Worm (Caenorhabditis elegans) whole organism, young adult: ENCODE measurements around the gene fmil-1.

Experiments
- B0035.1 ChIP-seq: sonication (generic microtip); optimal IDR thresholded peaks from 2 replicates; lab custom pipeline; 2016; ENCODE audit warnings: missing genetic modification characterization, mild to moderate bottlenecking, missing compliant biosample characterization, missing genotype, missing genetic modification reagents
- B0261.1 ChIP-seq: sonication (generic microtip); optimal IDR thresholded peaks from 2 replicates; lab custom pipeline; 2016; ENCODE audit warnings: mild to moderate bottlenecking, missing genetic modification characterization, moderate library complexity, missing compliant biosample characterization
- D2030.7 ChIP-seq: fragments of 200-800 bp; sonication (Bioruptor generic); IDR thresholded peaks from 2 replicates; pipeline ENCODE4 v1.3.6; 2022; ENCODE audit warnings: missing genetic modification reagents, missing genetic modification characterization, missing compliant biosample characterization
- F49E8.2 ChIP-seq: sonication (generic microtip); optimal IDR thresholded peaks from 3 replicates; lab custom pipeline; 2017; ENCODE audit warnings: missing genetic modification characterization, mild to moderate bottlenecking, missing compliant biosample characterization, antibody characterized with exemption, moderate library complexity; ENCODE audit not compliant: insufficient read depth
- F57A8.1 ChIP-seq: fragments of 200-800 bp; sonication (Bioruptor generic); optimal IDR thresholded peaks from 2 replicates; lab custom pipeline; 2018; ENCODE audit warnings: mild to moderate bottlenecking, missing genetic modification characterization, moderate library complexity, missing compliant biosample characterization
- Y53G8AR.9 ChIP-seq: fragments of 200-800 bp; sonication (Bioruptor generic); conservative IDR thresholded peaks from 2 replicates; pipeline ENCODE4 v1.3.6; 2022; ENCODE audit warnings: missing genetic modification reagents, missing genetic modification characterization, missing compliant biosample characterization
- Y95B8A.8 ChIP-seq: fragments of 200-800 bp; sonication (Bioruptor generic); IDR thresholded peaks from 2 replicates; pipeline ENCODE4 v1.3.6; 2022; ENCODE audit warnings: missing genetic modification reagents, missing genetic modification characterization, missing compliant biosample characterization
- akir-1 ChIP-seq: fragments of 200-800 bp; sonication (Bioruptor generic); optimal IDR thresholded peaks from 2 replicates; lab custom pipeline; 2018; ENCODE audit warnings: mild to moderate bottlenecking, missing genetic modification characterization, moderate library complexity, missing compliant biosample characterization
- attf-5 ChIP-seq: fragments of 200-800 bp; sonication (Bioruptor generic); optimal IDR thresholded peaks from 2 replicates; lab custom pipeline; 2018; ENCODE audit warnings: mild to moderate bottlenecking, missing genetic modification characterization, missing compliant biosample characterization
- ceh-91 ChIP-seq: fragments of 200-800 bp; sonication (Bioruptor generic); IDR thresholded peaks from 2 replicates; pipeline ENCODE4 v1.3.6; 2022; ENCODE audit warnings: missing genetic modification reagents, missing genetic modification characterization, missing compliant biosample characterization
- dpl-1 ChIP-seq: fragments of 150-350 bp; optimal IDR thresholded peaks from 2 replicates; lab custom pipeline; 2014; ENCODE audit warnings: missing biosample characterization, missing genetic modification reagents, missing genetic modification characterization
- efl-1 ChIP-seq: fragments of 150-350 bp; optimal IDR thresholded peaks from 2 replicates; lab custom pipeline; 2014; ENCODE audit warnings: missing biosample characterization, missing genetic modification reagents, missing genetic modification characterization
- fkh-3 ChIP-seq: sonication (generic microtip); optimal IDR thresholded peaks from 2 replicates; lab custom pipeline; 2016; ENCODE audit warnings: mild to moderate bottlenecking, missing genetic modification characterization, missing compliant biosample characterization
- hlh-12 ChIP-seq: sonication (generic microtip); optimal IDR thresholded peaks from 2 replicates; lab custom pipeline; 2016; ENCODE audit warnings: missing genetic modification characterization, missing compliant biosample characterization
- hmg-20 ChIP-seq: fragments of 200-800 bp; sonication (Bioruptor generic); IDR thresholded peaks from 2 replicates; pipeline ENCODE4 v1.3.6; 2022; ENCODE audit warnings: missing genetic modification reagents, missing genetic modification characterization, missing compliant biosample characterization
- hrde-1 ChIP-seq: sonication (generic microtip); optimal IDR thresholded peaks from 2 replicates; lab custom pipeline; 2016; ENCODE audit warnings: missing genetic modification characterization, mild to moderate bottlenecking, missing compliant biosample characterization, moderate library complexity, missing genotype, missing genetic modification reagents, borderline replicate concordance
- lag-1 ChIP-seq: fragments of 200-800 bp; sonication (Bioruptor generic); IDR thresholded peaks from 2 replicates; pipeline ENCODE4 v1.3.6; 2022; ENCODE audit warnings: missing genetic modification reagents, missing genetic modification characterization, missing compliant biosample characterization
- lin-35 ChIP-seq, 3 experiments: fragments of 150-350 bp in 2 of 3; sonication (generic microtip) in 1 of 3; optimal IDR thresholded peaks; 2 replicates each; lab custom pipeline; 2014 to 2018; ENCODE audit warnings: missing biosample characterization in 3 of 3, missing genetic modification characterization in 3 of 3, missing genetic modification reagents in 3 of 3
- lin-54 ChIP-seq: fragments of 200-800 bp; sonication (Bioruptor generic); optimal IDR thresholded peaks from 2 replicates; lab custom pipeline; 2018; ENCODE audit warnings: mild to moderate bottlenecking, missing genetic modification characterization, missing compliant biosample characterization
- lsl-1 ChIP-seq: fragments of 200-800 bp; sonication (Bioruptor generic); optimal IDR thresholded peaks from 2 replicates; lab custom pipeline; 2018; ENCODE audit warnings: mild to moderate bottlenecking, missing genetic modification characterization, moderate library complexity, missing compliant biosample characterization
- madf-6 ChIP-seq: fragments of 200-800 bp; sonication (Bioruptor generic); IDR thresholded peaks from 2 replicates; pipeline ENCODE4 v1.3.6; 2022; ENCODE audit warnings: missing genetic modification reagents, missing genetic modification characterization, missing compliant biosample characterization
- mcd-1 ChIP-seq: fragments of 200-800 bp; sonication (Bioruptor generic); IDR thresholded peaks from 2 replicates; pipeline ENCODE4 v1.3.6; 2022; ENCODE audit warnings: missing genetic modification reagents, missing genetic modification characterization, missing compliant biosample characterization
- nfya-1 ChIP-seq: sonication (generic microtip); optimal IDR thresholded peaks from 2 replicates; lab custom pipeline; 2017; ENCODE audit warnings: antibody characterized with exemption, missing compliant biosample characterization, missing genetic modification characterization, borderline replicate concordance; ENCODE audit not compliant: insufficient read depth
- nhr-27 ChIP-seq: fragments of 200-800 bp; sonication (Bioruptor generic); optimal IDR thresholded peaks from 2 replicates; lab custom pipeline; 2018; ENCODE audit warnings: mild to moderate bottlenecking, missing genetic modification characterization, moderate library complexity, missing compliant biosample characterization
- snpc-4 ChIP-seq, 5 experiments: fragments of 150-350 bp in 1 of 5; sonication (generic microtip) in 4 of 5; optimal IDR thresholded peaks; 2 replicates each; lab custom pipeline; 2014 to 2018; ENCODE audit warnings: missing genetic modification characterization in 5 of 5, missing biosample characterization in 3 of 5, antibody characterized with exemption in 2 of 5, mild to moderate bottlenecking in 2 of 5, missing compliant biosample characterization in 2 of 5, missing genotype in 2 of 5, moderate library complexity in 2 of 5, missing genetic modification reagents in 1 of 5
- somi-1 ChIP-seq: fragments of 200-800 bp; sonication (Bioruptor generic); optimal IDR thresholded peaks from 2 replicates; lab custom pipeline; 2018; ENCODE audit warnings: mild to moderate bottlenecking, missing genetic modification characterization, missing compliant biosample characterization
- tbp1 ChIP-seq: fragments of 200-800 bp; sonication (Bioruptor generic); optimal IDR thresholded peaks from 2 replicates; lab custom pipeline; 2018; ENCODE audit warnings: mild to moderate bottlenecking, missing genetic modification characterization, missing compliant biosample characterization
- unc-62 ChIP-seq: fragments of 150-350 bp; optimal IDR thresholded peaks from 2 replicates; lab custom pipeline; 2014; ENCODE audit warnings: missing biosample characterization, missing genetic modification reagents, missing genetic modification characterization
- xnd-1 ChIP-seq: sonication (generic microtip); optimal IDR thresholded peaks from 2 replicates; lab custom pipeline; 2016; ENCODE audit warnings: missing genotype, missing genetic modification reagents, missing genetic modification characterization, missing compliant biosample characterization
- zfh-2 ChIP-seq: fragments of 200-800 bp; sonication (Bioruptor generic); conservative IDR thresholded peaks from 2 replicates; pipeline ENCODE4 v1.3.6; 2022; ENCODE audit warnings: missing genetic modification reagents, missing genetic modification characterization, missing compliant biosample characterization
- zim-3 ChIP-seq: sonication (generic microtip); optimal IDR thresholded peaks from 2 replicates; lab custom pipeline; 2017; ENCODE audit warnings: mild to moderate bottlenecking, missing genetic modification characterization, moderate library complexity, missing compliant biosample characterization
- ztf-18 ChIP-seq: sonication (generic microtip); optimal IDR thresholded peaks from 2 replicates; lab custom pipeline; 2016; ENCODE audit warnings: missing genotype, mild to moderate bottlenecking, missing genetic modification characterization, missing compliant biosample characterization

fmil-1 gene

ce11 chrIV:3700554-3700953, 32.1 kb upstream of the fmil-1 start, which contains the start of gene Y37E11AL.9:
Gene Y37E11AL.9 (minus strand): TSS chrIV:3700654.
- no peak for TF ChIP-seq snpc-4 (GFP tag; optimal IDR thresholded peaks at IDR 0.05; lab: Kevin White, UChicago)
- no peak for TF ChIP-seq snpc-4 (tag; optimal IDR thresholded peaks at IDR 0.05; lab: Kevin White, UChicago)
- no peak for TF ChIP-seq F49E8.2
- TF ChIP-seq xnd-1 (tag; lab: Kevin White, UChicago): no peak
- TF ChIP-seq hmg-20 (GFP tag; lab: Robert Waterston, UW): no peak
- TF ChIP-seq ztf-18 (tag; lab: Kevin White, UChicago): no peak
- no peak for TF ChIP-seq lin-35 (GFP tag; optimal IDR thresholded peaks at IDR 0.05; lab: Kevin White, UChicago)
- TF ChIP-seq zim-3: no peak
- no peak for TF ChIP-seq akir-1 (GFP tag; lab: Kevin White, UChicago)
- TF ChIP-seq somi-1 (GFP tag; lab: Kevin White, UChicago): no peak
- no peak for TF ChIP-seq Y95B8A.8 (GFP tag; lab: Robert Waterston, UW)
- no peak for TF ChIP-seq madf-6 (GFP tag; lab: Robert Waterston, UW)
- no peak for TF ChIP-seq nhr-27 (tag; lab: Kevin White, UChicago)
- TF ChIP-seq D2030.7: no peak
- TF ChIP-seq lag-1 (GFP tag; lab: Robert Waterston, UW): no peak
- TF ChIP-seq F57A8.1: no peak
- TF ChIP-seq ceh-91 (GFP tag; lab: Robert Waterston, UW): no peak
- no peak for TF ChIP-seq unc-62 (GFP tag; lab: Kevin White, UChicago)

DNA sequence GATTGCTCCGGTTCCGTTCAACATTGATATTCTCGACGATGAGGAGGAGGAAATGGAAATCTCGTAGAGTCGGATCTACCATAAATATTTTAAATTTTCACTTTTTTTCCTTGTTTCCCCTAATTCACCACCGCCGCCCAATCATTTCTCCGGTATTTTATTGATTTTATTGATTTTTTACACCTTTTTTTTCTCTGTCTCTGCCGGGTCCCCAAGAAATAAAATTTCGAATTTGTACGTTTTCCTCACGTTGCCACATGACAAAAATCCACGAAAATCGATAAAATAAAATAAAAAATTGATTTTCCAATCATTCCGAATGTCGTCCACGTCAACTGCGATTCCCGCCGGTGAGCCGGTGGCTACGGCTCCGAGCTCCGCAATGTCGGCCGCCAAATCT, 29.7 kb upstream of the fmil-1 start, which contains the start of gene Y37E11AL.2:
Gene Y37E11AL.2 (plus strand): TSS at position 301 of the 400 bp plus-strand sequence.
- TF ChIP-seq Y53G8AR.9 (GFP tag; lab: Robert Waterston, UW) (no peak), zfh-2 (0 out of 2 replicates have a peak, but pooled peaks have one; percentile 21)

- TF ChIP-seq attf-5 (GFP tag; lab: Kevin White, UChicago): peak; percentile 1
- TF ChIP-seq lin-35 (GFP tag; optimal IDR thresholded peaks at IDR 0.05; lab: Kevin White, UChicago): peak in 1 of 3 experiments; percentile 63
- no peak for TF ChIP-seq B0035.1 (tag; lab: Kevin White, UChicago)
- TF ChIP-seq lsl-1 (GFP tag; lab: Kevin White, UChicago): peak; percentile 9
- peak; percentile 20 for TF ChIP-seq efl-1 (GFP tag; lab: Kevin White, UChicago)
- TF ChIP-seq dpl-1 (GFP tag; lab: Kevin White, UChicago): peak; percentile 22
- peak; percentile 95 for TF ChIP-seq mcd-1
- peak; percentile 19 for TF ChIP-seq tbp1 (GFP tag; lab: Kevin White, UChicago)
- TF ChIP-seq snpc-4 (GFP tag; optimal IDR thresholded peaks at IDR 0.05; lab: Kevin White, UChicago): no peak
- peak in 1 of 4 experiments; percentile 37 for TF ChIP-seq snpc-4 (tag; optimal IDR thresholded peaks at IDR 0.05; lab: Kevin White, UChicago)
- no peak for TF ChIP-seq hlh-12 (tag; lab: Kevin White, UChicago)
- no peak for TF ChIP-seq zfh-2
- TF ChIP-seq hrde-1 (tag; lab: Kevin White, UChicago): no peak
- peak; percentile 65 for TF ChIP-seq lin-54
- no peak for TF ChIP-seq B0261.1 (tag; lab: Kevin White, UChicago)
Measured at ce11 chrIV:3694638-3695037, 26.1 kb upstream of the fmil-1 start, which contains the start of the genes taf-6.2 and Y37E11AL.3. Gene taf-6.2 (minus strand): TSS chrIV:3694733. Gene Y37E11AL.3 (plus strand): TSS chrIV:3694935.

DNA sequence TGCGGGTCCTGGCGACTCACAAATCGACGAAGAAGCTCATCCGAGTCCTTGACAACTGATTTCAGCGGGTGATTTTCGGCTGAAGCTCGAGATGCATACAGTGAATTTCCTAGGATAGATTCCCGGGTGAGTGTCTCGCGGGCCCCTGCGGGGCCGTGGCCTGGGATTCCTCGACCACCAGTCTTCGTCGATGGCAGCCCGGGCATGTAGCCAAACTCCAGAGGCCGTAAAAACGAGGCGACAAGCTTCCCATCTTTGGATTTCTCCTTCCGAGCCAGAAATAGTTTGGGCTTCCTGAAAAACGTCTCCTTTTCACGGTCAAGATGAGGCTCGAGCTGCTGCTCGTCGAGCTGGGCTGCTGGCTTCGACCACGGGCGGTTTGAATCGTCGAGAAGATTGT, 19.5 kb upstream of the fmil-1 start:
- TF ChIP-seq fkh-3 (tag; lab: Kevin White, UChicago) (no peak), zfh-2 (peak; percentile 69; the same call in 1 of the 2 replicates), nfya-1 (tag; lab: Kevin White, UChicago) (no peak)
- TF ChIP-seq, all 124 proteins: peak for 1
